Worm (Caenorhabditis elegans) whole organism, young adult: ENCODE results near the gene sul-3.

ENCODE experiments used
- B0261.1 ChIP-seq: sonication (generic microtip); optimal IDR thresholded peaks from 2 replicates; lab custom pipeline; 2016; ENCODE audit warnings: mild to moderate bottlenecking, missing genetic modification characterization, moderate library complexity, missing compliant biosample characterization
- C17E4.6 ChIP-seq: fragments of 200-800 bp; sonication (Bioruptor generic); IDR thresholded peaks from 2 replicates; pipeline ENCODE4 v1.3.6; 2022; ENCODE audit warnings: missing genetic modification reagents, missing genetic modification characterization, missing compliant biosample characterization
- D2030.7 ChIP-seq: fragments of 200-800 bp; sonication (Bioruptor generic); IDR thresholded peaks from 2 replicates; pipeline ENCODE4 v1.3.6; 2022; ENCODE audit warnings: missing genetic modification reagents, missing genetic modification characterization, missing compliant biosample characterization
- F33H1.4 ChIP-seq: fragments of 200-800 bp; sonication (Bioruptor generic); IDR thresholded peaks from 2 replicates; pipeline ENCODE4 v1.3.6; 2022; ENCODE audit warnings: missing genetic modification reagents, missing genetic modification characterization, missing compliant biosample characterization
- F37B4.10 ChIP-seq: fragments of 200-800 bp; sonication (Bioruptor generic); IDR thresholded peaks from 2 replicates; pipeline ENCODE4 v1.3.6; 2022; ENCODE audit warnings: missing genetic modification characterization, missing compliant biosample characterization
- F57A8.1 ChIP-seq: fragments of 200-800 bp; sonication (Bioruptor generic); optimal IDR thresholded peaks from 2 replicates; lab custom pipeline; 2018; ENCODE audit warnings: mild to moderate bottlenecking, missing genetic modification characterization, moderate library complexity, missing compliant biosample characterization
- K11D2.4 ChIP-seq: fragments of 200-800 bp; sonication (Bioruptor generic); IDR thresholded peaks from 2 replicates; pipeline ENCODE4 v1.3.6; 2022; ENCODE audit warnings: missing genetic modification reagents, missing genetic modification characterization, missing compliant biosample characterization
- K12H6.12 ChIP-seq: fragments of 200-800 bp; sonication (Bioruptor generic); optimal IDR thresholded peaks from 2 replicates; lab custom pipeline; 2018; ENCODE audit warnings: mild to moderate bottlenecking, missing genetic modification characterization, missing compliant biosample characterization
- Y53G8AR.9 ChIP-seq: fragments of 200-800 bp; sonication (Bioruptor generic); conservative IDR thresholded peaks from 2 replicates; pipeline ENCODE4 v1.3.6; 2022; ENCODE audit warnings: missing genetic modification reagents, missing genetic modification characterization, missing compliant biosample characterization
- Y67H2A.10 ChIP-seq: fragments of 200-800 bp; sonication (Bioruptor generic); conservative IDR thresholded peaks from 2 replicates; pipeline ENCODE4 v1.3.6; 2022; ENCODE audit warnings: missing genetic modification reagents, missing genetic modification characterization, missing compliant biosample characterization
- Y79H2A.3 ChIP-seq: fragments of 200-800 bp; sonication (Bioruptor generic); conservative IDR thresholded peaks from 2 replicates; pipeline ENCODE4 v1.3.6; 2022; ENCODE audit warnings: missing genetic modification reagents, missing genetic modification characterization, missing compliant biosample characterization
- ZK185.1 ChIP-seq: sonication (generic microtip); optimal IDR thresholded peaks from 2 replicates; lab custom pipeline; 2016; ENCODE audit warnings: mild to moderate bottlenecking, missing genetic modification characterization, missing compliant biosample characterization; ENCODE audit not compliant: poor library complexity, severe bottlenecking
- aptf-2 ChIP-seq: fragments of 200-800 bp; sonication (Bioruptor generic); conservative IDR thresholded peaks from 2 replicates; pipeline ENCODE4 v1.3.6; 2022; ENCODE audit warnings: missing genetic modification reagents, missing genetic modification characterization, missing compliant biosample characterization
- bed-2 ChIP-seq: fragments of 200-800 bp; sonication (Bioruptor generic); IDR thresholded peaks from 2 replicates; pipeline ENCODE4 v1.3.6; 2022; ENCODE audit warnings: missing genetic modification reagents, missing genetic modification characterization, missing compliant biosample characterization
- ceh-27 ChIP-seq: fragments of 200-800 bp; sonication (Bioruptor generic); optimal IDR thresholded peaks from 2 replicates; lab custom pipeline; 2018; ENCODE audit warnings: mild to moderate bottlenecking, missing genetic modification characterization, moderate library complexity, missing compliant biosample characterization
- ceh-79 ChIP-seq: sonication (generic microtip); optimal IDR thresholded peaks from 2 replicates; lab custom pipeline; 2017; ENCODE audit warnings: mild to moderate bottlenecking, missing genetic modification characterization, missing compliant biosample characterization
- ceh-91 ChIP-seq: fragments of 200-800 bp; sonication (Bioruptor generic); IDR thresholded peaks from 2 replicates; pipeline ENCODE4 v1.3.6; 2022; ENCODE audit warnings: missing genetic modification reagents, missing genetic modification characterization, missing compliant biosample characterization
- chd-7 ChIP-seq: sonication (generic microtip); optimal IDR thresholded peaks from 2 replicates; lab custom pipeline; 2016; ENCODE audit warnings: mild to moderate bottlenecking, missing genetic modification characterization, moderate library complexity, missing compliant biosample characterization
- dpff-1 ChIP-seq: sonication (generic microtip); optimal IDR thresholded peaks from 2 replicates; lab custom pipeline; 2017; ENCODE audit warnings: mild to moderate bottlenecking, missing genetic modification characterization, missing compliant biosample characterization
- dpl-1 ChIP-seq: fragments of 150-350 bp; optimal IDR thresholded peaks from 2 replicates; lab custom pipeline; 2014; ENCODE audit warnings: missing biosample characterization, missing genetic modification reagents, missing genetic modification characterization
- efl-1 ChIP-seq: fragments of 150-350 bp; optimal IDR thresholded peaks from 2 replicates; lab custom pipeline; 2014; ENCODE audit warnings: missing biosample characterization, missing genetic modification reagents, missing genetic modification characterization
- hmg-1.2 ChIP-seq: fragments of 200-800 bp; sonication (Bioruptor generic); IDR thresholded peaks from 2 replicates; pipeline ENCODE4 v1.3.6; 2022; ENCODE audit warnings: missing genetic modification reagents, missing genetic modification characterization, missing compliant biosample characterization
- let-607 ChIP-seq, 2 experiments: fragments of 200-800 bp in 1 of 2; sonication (Bioruptor generic) in 1 of 2; sonication (generic microtip) in 1 of 2; optimal IDR thresholded peaks; 2 replicates each; lab custom pipeline; 2016 to 2018; ENCODE audit warnings: mild to moderate bottlenecking in 2 of 2, missing compliant biosample characterization in 2 of 2, missing genetic modification characterization in 2 of 2, moderate library complexity in 2 of 2, missing genotype in 1 of 2
- lin-26 ChIP-seq: fragments of 200-800 bp; sonication (Bioruptor generic); IDR thresholded peaks from 2 replicates; pipeline ENCODE4 v1.3.6; 2022; ENCODE audit warnings: missing genetic modification reagents, missing genetic modification characterization, missing compliant biosample characterization
- lin-54 ChIP-seq: fragments of 200-800 bp; sonication (Bioruptor generic); optimal IDR thresholded peaks from 2 replicates; lab custom pipeline; 2018; ENCODE audit warnings: mild to moderate bottlenecking, missing genetic modification characterization, missing compliant biosample characterization
- lir-1 ChIP-seq: fragments of 200-800 bp; sonication (Bioruptor generic); conservative IDR thresholded peaks from 2 replicates; pipeline ENCODE4 v1.3.6; 2022; ENCODE audit warnings: missing genetic modification reagents, missing genetic modification characterization, missing compliant biosample characterization
- madf-10 ChIP-seq: sonication (generic microtip); optimal IDR thresholded peaks from 2 replicates; lab custom pipeline; 2016; ENCODE audit warnings: mild to moderate bottlenecking, missing genetic modification characterization, missing compliant biosample characterization
- madf-3 ChIP-seq: fragments of 200-800 bp; sonication (Bioruptor generic); IDR thresholded peaks from 2 replicates; pipeline ENCODE4 v1.3.6; 2022; ENCODE audit warnings: missing genetic modification reagents, missing genetic modification characterization, missing compliant biosample characterization
- mel-28 ChIP-seq: sonication (generic microtip); optimal IDR thresholded peaks from 2 replicates; lab custom pipeline; 2016; ENCODE audit warnings: borderline replicate concordance, mild to moderate bottlenecking, missing genetic modification characterization, missing compliant biosample characterization
- mes-4 ChIP-seq: sonication (generic microtip); optimal IDR thresholded peaks from 2 replicates; lab custom pipeline; 2016; ENCODE audit warnings: missing genotype, missing genetic modification characterization, missing compliant biosample characterization
- mxl-1 ChIP-seq: sonication (generic microtip); optimal IDR thresholded peaks from 2 replicates; lab custom pipeline; 2016; ENCODE audit warnings: missing genetic modification characterization, missing compliant biosample characterization
- nfya-1 ChIP-seq: sonication (generic microtip); optimal IDR thresholded peaks from 2 replicates; lab custom pipeline; 2017; ENCODE audit warnings: antibody characterized with exemption, missing compliant biosample characterization, missing genetic modification characterization, borderline replicate concordance; ENCODE audit not compliant: insufficient read depth
- nfya-2 ChIP-seq: fragments of 200-800 bp; sonication (Bioruptor generic); IDR thresholded peaks from 2 replicates; pipeline ENCODE4 v1.3.6; 2022; ENCODE audit warnings: missing genetic modification reagents, missing genetic modification characterization, missing compliant biosample characterization
- nhr-179 ChIP-seq: sonication (generic microtip); optimal IDR thresholded peaks from 2 replicates; lab custom pipeline; 2016; ENCODE audit warnings: mild to moderate bottlenecking, missing genetic modification characterization, missing compliant biosample characterization
- nhr-80 ChIP-seq: sonication (generic microtip); optimal IDR thresholded peaks from 2 replicates; lab custom pipeline; 2016; ENCODE audit warnings: missing genetic modification characterization, missing compliant biosample characterization
- nhr-90 ChIP-seq: sonication (generic microtip); optimal IDR thresholded peaks from 2 replicates; lab custom pipeline; 2016; ENCODE audit warnings: missing genotype, mild to moderate bottlenecking, missing genetic modification characterization, missing compliant biosample characterization
- pha-4 ChIP-seq: fragments of 150-350 bp; sonication (generic microtip); optimal IDR thresholded peaks from 2 replicates; lab custom pipeline; 2014; ENCODE audit warnings: missing biosample characterization, missing genetic modification reagents, missing genetic modification characterization
- rcor-1 ChIP-seq: fragments of 200-800 bp; sonication (Bioruptor generic); IDR thresholded peaks from 2 replicates; pipeline ENCODE4 v1.3.6; 2022; ENCODE audit warnings: missing genetic modification reagents, missing genetic modification characterization, missing compliant biosample characterization
- rec-8 ChIP-seq, 2 experiments: sonication (generic microtip); optimal IDR thresholded peaks; 2 replicates each; lab custom pipeline; 2016; ENCODE audit warnings: mild to moderate bottlenecking in 2 of 2, missing genetic modification characterization in 2 of 2, missing genetic modification reagents in 2 of 2, missing genotype in 2 of 2, missing biosample characterization in 1 of 2, missing compliant biosample characterization in 1 of 2, moderate library complexity in 1 of 2
- sdz-38 ChIP-seq: sonication (generic microtip); optimal IDR thresholded peaks from 2 replicates; lab custom pipeline; 2016; ENCODE audit warnings: missing genotype, missing genetic modification characterization, missing compliant biosample characterization
- snpc-1.1 ChIP-seq: sonication (generic microtip); optimal IDR thresholded peaks from 2 replicates; lab custom pipeline; 2017; ENCODE audit warnings: missing genetic modification characterization, mild to moderate bottlenecking, missing compliant biosample characterization, antibody characterized with exemption, moderate library complexity, missing genotype, missing genetic modification reagents; ENCODE audit not compliant: insufficient read depth
- snpc-1.3 ChIP-seq: sonication (generic microtip); optimal IDR thresholded peaks from 2 replicates; lab custom pipeline; 2017; ENCODE audit warnings: missing genetic modification characterization, mild to moderate bottlenecking, missing compliant biosample characterization, antibody characterized with exemption, moderate library complexity, missing genotype, missing genetic modification reagents; ENCODE audit not compliant: insufficient read depth
- tbp1 ChIP-seq: fragments of 200-800 bp; sonication (Bioruptor generic); optimal IDR thresholded peaks from 2 replicates; lab custom pipeline; 2018; ENCODE audit warnings: mild to moderate bottlenecking, missing genetic modification characterization, missing compliant biosample characterization
- tbx-9 ChIP-seq: sonication (generic microtip); optimal IDR thresholded peaks from 2 replicates; lab custom pipeline; 2016; ENCODE audit warnings: borderline replicate concordance, missing genetic modification characterization, inconsistent platforms, missing compliant biosample characterization
- unc-62 ChIP-seq: fragments of 150-350 bp; optimal IDR thresholded peaks from 2 replicates; lab custom pipeline; 2014; ENCODE audit warnings: missing biosample characterization, missing genetic modification reagents, missing genetic modification characterization
- xnd-1 ChIP-seq: sonication (generic microtip); optimal IDR thresholded peaks from 2 replicates; lab custom pipeline; 2016; ENCODE audit warnings: missing genotype, missing genetic modification reagents, missing genetic modification characterization, missing compliant biosample characterization
- ztf-26 ChIP-seq: sonication (generic microtip); optimal IDR thresholded peaks from 2 replicates; lab custom pipeline; 2017; ENCODE audit warnings: missing genetic modification characterization, missing compliant biosample characterization
- ztf-3 ChIP-seq: fragments of 200-800 bp; sonication (Bioruptor generic); optimal IDR thresholded peaks from 2 replicates; lab custom pipeline; 2018; ENCODE audit warnings: mild to moderate bottlenecking, missing genetic modification characterization, missing compliant biosample characterization

Gene sul-3

DNA sequence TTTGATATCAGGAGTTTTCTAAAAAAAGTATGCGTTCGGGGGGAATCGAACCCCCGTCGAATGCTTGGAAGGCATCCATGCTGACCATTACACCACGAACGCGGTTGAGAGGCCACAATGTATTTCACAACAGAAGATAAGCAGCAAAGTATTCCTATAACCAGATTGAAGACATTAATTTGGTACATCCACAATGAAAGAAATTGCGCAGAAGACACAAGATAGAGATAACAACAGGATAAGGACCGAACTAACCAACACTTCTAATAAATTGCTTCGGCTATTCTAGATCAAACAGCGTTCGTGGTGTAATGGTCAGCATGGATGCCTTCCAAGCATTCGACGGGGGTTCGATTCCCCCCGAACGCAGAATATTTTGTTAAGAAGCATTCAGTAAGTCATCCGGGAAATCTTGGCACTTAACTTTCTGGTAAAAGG, 39.7 kb downstream of the sul-3 start (continued):
- TF ChIP-seq lin-54 (GFP tag; lab: Kevin White, UChicago) = peak; percentile 25
- peak; percentile 42; the same call in 1 of the 2 replicates for TF ChIP-seq lir-1
- peak; percentile 42; the same call in 1 of the 2 replicates for TF ChIP-seq K11D2.4 (GFP tag; lab: Robert Waterston, UW)
- no peak for TF ChIP-seq K12H6.12
- peak; percentile 89 for TF ChIP-seq tbp1
- TF ChIP-seq sdz-38 = no peak
- no peak for TF ChIP-seq ztf-3 (GFP tag; lab: Kevin White, UChicago)
- TF ChIP-seq mxl-1 (tag; lab: Kevin White, UChicago) = peak; percentile 63
- TF ChIP-seq efl-1 (GFP tag; lab: Kevin White, UChicago) = peak; percentile 6
- no peak for TF ChIP-seq xnd-1 (tag; lab: Kevin White, UChicago)
- peak; percentile 52 for TF ChIP-seq ztf-26 (tag; lab: Kevin White, UChicago)
- no peak for TF ChIP-seq Y67H2A.10 (GFP tag; lab: Robert Waterston, UW)
- peak; percentile 72 for TF ChIP-seq hmg-1.2 (GFP tag; lab: Robert Waterston, UW)
- TF ChIP-seq D2030.7 (GFP tag; lab: Robert Waterston, UW) = peak; percentile 78; the same call in 1 of the 2 replicates
- peak; percentile 48 for TF ChIP-seq chd-7 (tag; lab: Kevin White, UChicago)
- no peak for TF ChIP-seq aptf-2 (GFP tag; lab: Robert Waterston, UW)
- TF ChIP-seq nfya-2 (GFP tag; lab: Robert Waterston, UW) = no peak
- TF ChIP-seq F33H1.4 (GFP tag; lab: Robert Waterston, UW) = no peak
- peak; percentile 79 for TF ChIP-seq mes-4
- peak; percentile 41 for TF ChIP-seq ceh-79 (tag; lab: Kevin White, UChicago)
- TF ChIP-seq rec-8 (tag; optimal IDR thresholded peaks at IDR 0.05; lab: Kevin White, UChicago) = peak; percentile 4 to 70
- TF ChIP-seq madf-3 = no peak
- TF ChIP-seq ceh-27 = peak; percentile 27
- peak; percentile 89 for TF ChIP-seq ZK185.1 (tag; lab: Kevin White, UChicago)
- 0 out of 2 replicates have a peak, but pooled peaks have one; percentile 48 for TF ChIP-seq Y79H2A.3
- no peak for TF ChIP-seq pha-4 (tag; lab: Kevin White, UChicago)
- no peak for TF ChIP-seq F37B4.10 (GFP tag; lab: Robert Waterston, UW)
- no peak for TF ChIP-seq C17E4.6 (GFP tag; lab: Robert Waterston, UW)
- peak; percentile 76 for TF ChIP-seq nhr-90 (tag; lab: Kevin White, UChicago)
- no peak for TF ChIP-seq Y53G8AR.9 (GFP tag; lab: Robert Waterston, UW)
- TF ChIP-seq bed-2 = no peak
- TF ChIP-seq unc-62 (GFP tag; lab: Kevin White, UChicago) = no peak
- no peak for TF ChIP-seq ceh-91 (GFP tag; lab: Robert Waterston, UW)
- peak; percentile 39 for TF ChIP-seq F57A8.1 (GFP tag; lab: Kevin White, UChicago)
- peak; percentile 50 for TF ChIP-seq snpc-1.3
- TF ChIP-seq tbx-9 = no peak
- TF ChIP-seq nhr-179 (tag; lab: Kevin White, UChicago) = no peak
- no peak for TF ChIP-seq dpl-1 (GFP tag; lab: Kevin White, UChicago)
- TF ChIP-seq mel-28 (tag; lab: Kevin White, UChicago) = no peak
- TF ChIP-seq snpc-1.1 (tag; lab: Kevin White, UChicago) = peak; percentile 2
- peak; percentile 15 to 37 for TF ChIP-seq let-607 (tag; optimal IDR thresholded peaks at IDR 0.05; lab: Kevin White, UChicago)
- no peak for TF ChIP-seq dpff-1 (tag; lab: Kevin White, UChicago)
- peak; percentile 84 for TF ChIP-seq lin-26 (GFP tag; lab: Robert Waterston, UW)
- peak; percentile 18 for TF ChIP-seq nhr-80 (tag; lab: Kevin White, UChicago)
- TF ChIP-seq nfya-1 (tag; lab: Kevin White, UChicago) = no peak
- peak; percentile 62 for TF ChIP-seq madf-10
- TF ChIP-seq rcor-1 (GFP tag; lab: Robert Waterston, UW) = 0 out of 2 replicates have a peak, but pooled peaks have one; percentile 26
- TF ChIP-seq B0261.1 (tag; lab: Kevin White, UChicago) = peak; percentile 91
